Worm (Caenorhabditis elegans): Measurements from ENCODE around the gene F10B5.3.

The F10B5.3 gene

DNA sequence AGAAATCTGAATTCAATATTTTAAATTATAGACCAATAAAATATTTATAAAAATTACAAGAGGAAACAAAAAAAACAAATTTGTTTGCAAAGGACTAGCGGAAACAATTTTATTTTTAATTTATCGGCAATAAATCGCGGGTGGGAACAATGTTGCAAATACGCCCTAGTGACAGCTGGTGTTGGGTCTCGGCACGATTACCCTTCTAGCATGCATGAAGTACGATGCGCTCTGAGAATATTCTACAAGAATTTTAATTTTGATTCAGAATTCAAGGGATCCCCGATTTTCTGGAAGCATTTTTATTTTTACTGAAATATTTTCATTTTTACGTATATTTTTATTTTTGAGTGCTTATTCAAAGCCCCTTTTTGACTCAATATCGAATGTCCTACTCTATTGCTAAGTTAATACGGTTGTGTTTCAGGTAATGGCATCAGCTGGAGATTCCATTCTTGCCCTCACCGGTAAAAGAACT is 35.2 kb upstream of the F10B5.3 start, which contains the start of the genes mig-5 and cct-1 (continued):
- TF ChIP-seq fkh-10 (GFP tag; optimal IDR thresholded peaks at IDR 0.05) (peak; percentile 97), attf-4 (tag; optimal IDR thresholded peaks at IDR 0.05) (no peak), mep-1 (tag; optimal IDR thresholded peaks at IDR 0.05) (peak; percentile 99), ztf-7 (tag; optimal IDR thresholded peaks at IDR 0.05) (peak; percentile 87), Y48G9A.11 (GFP tag; IDR thresholded peaks at IDR 0.05) (peak; percentile 58), madf-5 (GFP tag; IDR thresholded peaks at IDR 0.05) (no peak), mdt-29 (GFP tag; IDR thresholded peaks at IDR 0.05) (peak; percentile 77), nhr-77 (tag; optimal IDR thresholded peaks at IDR 0.05) (peak; percentile 98), fos-1 (tag; optimal IDR thresholded peaks at IDR 0.05) (peak; percentile 9), ceh-32 (tag; optimal IDR thresholded peaks at IDR 0.05; ENCODE audit: poor library complexity) (peak; percentile 53), nhr-102 (tag; optimal IDR thresholded peaks at IDR 0.05) (peak; percentile 96), dve-1 (tag; optimal IDR thresholded peaks at IDR 0.05; ENCODE audit: insufficient read depth) (peak; percentile 98), rbr-2 (tag; optimal IDR thresholded peaks at IDR 0.05) (peak; percentile 96), ces-1 (GFP tag; optimal IDR thresholded peaks at IDR 0.05) (peak; percentile 72), T20F7.1 (GFP tag; optimal IDR thresholded peaks at IDR 0.05) (peak; percentile 93), pha-4 (GFP tag; IDR thresholded peaks at IDR 0.05) (peak; percentile 87), pha-4 (tag; optimal IDR thresholded peaks at IDR 0.05) (peak; percentile 88), zag-1 (tag; optimal IDR thresholded peaks at IDR 0.05) (peak; percentile 87), pqm-1 (tag; optimal IDR thresholded peaks at IDR 0.05) (peak; percentile 62), lir-3 (tag; optimal IDR thresholded peaks at IDR 0.05) (peak; percentile 41), spr-3 (GFP tag; optimal IDR thresholded peaks at IDR 0.05) (peak; percentile 78), ceh-28 (tag; optimal IDR thresholded peaks at IDR 0.05) (peak; percentile 25), ceh-62 (tag; optimal IDR thresholded peaks at IDR 0.05) (no peak), Y5F2A.4 (GFP tag; optimal IDR thresholded peaks at IDR 0.05) (peak; percentile 41), lin-38 (GFP tag; IDR thresholded peaks at IDR 0.05) (peak; percentile 100), madf-9 (GFP tag; conservative IDR thresholded peaks at IDR 0.05) (no peak), ceh-82 (tag; optimal IDR thresholded peaks at IDR 0.05) (no peak), nhr-41 (GFP tag; IDR thresholded peaks at IDR 0.05) (no peak), T26A8.4 (GFP tag; IDR thresholded peaks at IDR 0.05) (peak; percentile 97), nhr-48 (tag; optimal IDR thresholded peaks at IDR 0.05) (peak; percentile 87), hlh-30 (tag; optimal IDR thresholded peaks at IDR 0.05; ENCODE audit: insufficient read depth) (peak; percentile 90), mxl-3 (GFP tag; optimal IDR thresholded peaks at IDR 0.05) (peak; percentile 56), lin-13 (GFP tag; optimal IDR thresholded peaks at IDR 0.05) (peak; percentile 87), R02D3.7 (tag; optimal IDR thresholded peaks at IDR 0.05) (no peak), nhr-11 (tag; optimal IDR thresholded peaks at IDR 0.05) (peak; percentile 95), ztf-11 (tag; optimal IDR thresholded peaks at IDR 0.05) (no peak), zfp-3 (GFP tag; conservative IDR thresholded peaks at IDR 0.05) (peak; percentile 87), ceh-20 (GFP tag; IDR thresholded peaks at IDR 0.05) (peak; percentile 92), dmd-9 (GFP tag; IDR thresholded peaks at IDR 0.05) (no peak), ctbp-1 (GFP tag; IDR thresholded peaks at IDR 0.05) (peak; percentile 93), duxl-1 (tag; optimal IDR thresholded peaks at IDR 0.05; ENCODE audit: poor library complexity) (peak; percentile 92), arid-1 (GFP tag; conservative IDR thresholded peaks at IDR 0.05) (peak; percentile 93), snpc-1.2 (GFP tag; IDR thresholded peaks at IDR 0.05) (no peak), nhr-111 (GFP tag; optimal IDR thresholded peaks at IDR 0.05) (no peak), cey-2 (tag; optimal IDR thresholded peaks at IDR 0.05; ENCODE audit: borderline replicate concordance, insufficient read depth) (no peak), skn-1 (tag; optimal IDR thresholded peaks at IDR 0.05) (no peak), nhr-10 (tag; optimal IDR thresholded peaks at IDR 0.05) (peak; percentile 88), tag-97 (GFP tag; IDR thresholded peaks at IDR 0.05) (no peak), zip-2 (tag; optimal IDR thresholded peaks at IDR 0.05) (peak; percentile 81), lin-29 (GFP tag; IDR thresholded peaks at IDR 0.05) (peak; percentile 73), unc-130 (GFP tag; optimal IDR thresholded peaks at IDR 0.05) (peak; percentile 65), F10B5.3 (tag; optimal IDR thresholded peaks at IDR 0.05) (peak; percentile 85)
